Fruit fly (Drosophila melanogaster) whole organism, prepupa: ENCODE data around the gene CG4911.

ENCODE experiments used
- Blimp-1 ChIP-seq: fragments of 200-800 bp; sonication (Bioruptor generic); optimal IDR thresholded peaks from 3 replicates; lab custom pipeline; 2017; ENCODE audit warnings: missing biosample characterization, missing genetic modification characterization, mild to moderate bottlenecking, moderate library complexity, missing genetic modification reagents
- CG10669 ChIP-seq: fragments of 200-800 bp; sonication (Bioruptor generic); optimal IDR thresholded peaks from 3 replicates; lab custom pipeline; 2018; ENCODE audit warnings: missing biosample characterization, mild to moderate bottlenecking, missing genetic modification characterization, moderate library complexity
- CG11294 ChIP-seq: fragments of 200-800 bp; sonication (Bioruptor generic); IDR thresholded peaks from 2 replicates; pipeline ENCODE4 v1.3.6; 2022; ENCODE audit warnings: missing biosample characterization, missing genetic modification characterization
- CG11762 ChIP-seq: fragments of 200-800 bp; sonication (Bioruptor generic); optimal IDR thresholded peaks from 3 replicates; lab custom pipeline; 2016; ENCODE audit warnings: missing biosample characterization, missing genetic modification characterization; ENCODE audit not compliant: insufficient read depth
- CG11902 ChIP-seq: fragments of 200-800 bp; sonication (Bioruptor generic); optimal IDR thresholded peaks from 3 replicates; lab custom pipeline; 2016; ENCODE audit warnings: missing biosample characterization, missing genetic modification characterization
- CG15336 ChIP-seq: fragments of 200-800 bp; sonication (Bioruptor generic); IDR thresholded peaks from 2 replicates; pipeline ENCODE4 v1.3.6; 2022; ENCODE audit warnings: missing biosample characterization, missing genetic modification characterization
- CG16779 ChIP-seq: fragments of 200-800 bp; sonication (Bioruptor generic); optimal IDR thresholded peaks from 3 replicates; lab custom pipeline; 2017; ENCODE audit warnings: missing biosample characterization, mild to moderate bottlenecking, missing genetic modification characterization
- CG3032 ChIP-seq: fragments of 200-800 bp; optimal IDR thresholded peaks from 2 replicates; lab custom pipeline; 2019; ENCODE audit warnings: missing biosample characterization, mild to moderate bottlenecking, missing genetic modification characterization, moderate library complexity
- CG32006 ChIP-seq: fragments of 200-800 bp; sonication (Bioruptor generic); optimal IDR thresholded peaks from 3 replicates; lab custom pipeline; 2017; ENCODE audit warnings: missing biosample characterization, mild to moderate bottlenecking, missing genetic modification characterization
- CG34406 ChIP-seq: fragments of 200-800 bp; sonication (Bioruptor generic); optimal IDR thresholded peaks from 3 replicates; lab custom pipeline; 2016; ENCODE audit warnings: missing biosample characterization, missing genetic modification characterization
- CG4318 ChIP-seq: fragments of 200-800 bp; sonication (Bioruptor generic); optimal IDR thresholded peaks from 3 replicates; lab custom pipeline; 2017; ENCODE audit warnings: missing biosample characterization, mild to moderate bottlenecking, missing genetic modification characterization
- CG6163 ChIP-seq: fragments of 200-800 bp; sonication (Bioruptor generic); IDR thresholded peaks from 3 replicates; pipeline ENCODE4 v1.3.6; 2022; ENCODE audit warnings: missing biosample characterization, missing genetic modification characterization
- CG6276 ChIP-seq: fragments of 200-800 bp; sonication (Bioruptor generic); optimal IDR thresholded peaks from 2 replicates; lab custom pipeline; 2017; ENCODE audit warnings: missing biosample characterization, mild to moderate bottlenecking, missing genetic modification characterization
- CG6808 ChIP-seq: fragments of 200-800 bp; sonication (Bioruptor generic); optimal IDR thresholded peaks from 3 replicates; lab custom pipeline; 2017; ENCODE audit warnings: missing biosample characterization, missing genetic modification characterization, mild to moderate bottlenecking, moderate library complexity, missing genetic modification reagents
- CG6854 ChIP-seq: fragments of 200-800 bp; sonication (Bioruptor generic); optimal IDR thresholded peaks from 2 replicates; lab custom pipeline; 2017; ENCODE audit warnings: missing biosample characterization, mild to moderate bottlenecking, missing genetic modification characterization
- CG8119 ChIP-seq: fragments of 200-800 bp; sonication (Bioruptor generic); IDR thresholded peaks from 3 replicates; pipeline ENCODE4 v1.3.6; 2022; ENCODE audit warnings: missing biosample characterization, missing genetic modification characterization
- CG8632 ChIP-seq: fragments of 200-800 bp; sonication (Bioruptor generic); optimal IDR thresholded peaks from 3 replicates; lab custom pipeline; 2016; ENCODE audit warnings: missing biosample characterization, missing genetic modification characterization
- CG9139 ChIP-seq: fragments of 200-800 bp; sonication (Bioruptor generic); optimal IDR thresholded peaks from 3 replicates; lab custom pipeline; 2017; ENCODE audit warnings: missing biosample characterization, mild to moderate bottlenecking, missing genetic modification characterization
- Eip75B ChIP-seq: fragments of 200-800 bp; sonication (Bioruptor generic); optimal IDR thresholded peaks from 3 replicates; lab custom pipeline; 2016; ENCODE audit warnings: missing biosample characterization, missing genetic modification characterization
- Eip78C ChIP-seq: fragments of 200-800 bp; sonication (Bioruptor generic); peaks from one replicate; lab custom pipeline; 2016; ENCODE audit warnings: missing biosample characterization, missing genetic modification characterization
- Gug ChIP-seq: fragments of 200-800 bp; sonication (Bioruptor generic); IDR thresholded peaks from 2 replicates; pipeline ENCODE4 v1.3.6; 2022; ENCODE audit warnings: missing biosample characterization, missing genetic modification characterization
- Hr39 ChIP-seq: fragments of 200-800 bp; sonication (Bioruptor generic); optimal IDR thresholded peaks from 2 replicates; lab custom pipeline; 2016; ENCODE audit warnings: missing biosample characterization, missing genetic modification characterization
- Lpt ChIP-seq: fragments of 200-800 bp; sonication (Bioruptor generic); optimal IDR thresholded peaks from 3 replicates; lab custom pipeline; 2016; ENCODE audit warnings: missing biosample characterization, missing genetic modification characterization
- OdsH ChIP-seq: fragments of 200-800 bp; sonication (Bioruptor generic); optimal IDR thresholded peaks from 3 replicates; lab custom pipeline; 2016; ENCODE audit warnings: missing biosample characterization, missing genetic modification characterization
- Smox ChIP-seq: fragments of 200-800 bp; sonication (Bioruptor generic); optimal IDR thresholded peaks from 3 replicates; lab custom pipeline; 2016; ENCODE audit warnings: missing biosample characterization, missing genetic modification characterization
- Sox14 ChIP-seq: fragments of 200-800 bp; sonication (Bioruptor generic); optimal IDR thresholded peaks from 3 replicates; lab custom pipeline; 2016; ENCODE audit warnings: missing biosample characterization, missing genetic modification characterization
- Sox15 ChIP-seq: fragments of 200-800 bp; sonication (Bioruptor generic); optimal IDR thresholded peaks from 3 replicates; lab custom pipeline; 2016; ENCODE audit warnings: missing biosample characterization, missing genetic modification characterization
- acj6 ChIP-seq: fragments of 200-800 bp; sonication (Bioruptor generic); optimal IDR thresholded peaks from 3 replicates; lab custom pipeline; 2016; ENCODE audit warnings: missing biosample characterization, missing genetic modification characterization
- cyc ChIP-seq: fragments of 200-800 bp; sonication (Bioruptor generic); optimal IDR thresholded peaks from 3 replicates; lab custom pipeline; 2016; ENCODE audit warnings: missing biosample characterization, missing genetic modification characterization
- dac ChIP-seq: fragments of 200-800 bp; sonication (Bioruptor generic); optimal IDR thresholded peaks from 2 replicates; lab custom pipeline; 2017; ENCODE audit warnings: missing biosample characterization, mild to moderate bottlenecking, missing genetic modification characterization
- dsx ChIP-seq: fragments of 200-800 bp; optimal IDR thresholded peaks from 3 replicates; lab custom pipeline; 2019; ENCODE audit warnings: missing biosample characterization, mild to moderate bottlenecking, missing genetic modification characterization, moderate library complexity; ENCODE audit not compliant: poor library complexity, severe bottlenecking
- esn ChIP-seq: fragments of 200-800 bp; sonication (Bioruptor generic); optimal IDR thresholded peaks from 2 replicates; lab custom pipeline; 2016; ENCODE audit warnings: missing biosample characterization, mild to moderate bottlenecking, missing genetic modification characterization, moderate library complexity
- fd59A ChIP-seq: fragments of 200-800 bp; sonication (Bioruptor generic); optimal IDR thresholded peaks from 2 replicates; lab custom pipeline; 2017; ENCODE audit warnings: missing biosample characterization, mild to moderate bottlenecking, missing genetic modification characterization, missing genetic modification reagents
- lz ChIP-seq: fragments of 200-800 bp; sonication (Bioruptor generic); optimal IDR thresholded peaks from 3 replicates; lab custom pipeline; 2016; ENCODE audit warnings: missing biosample characterization, missing genetic modification characterization
- pdm3 ChIP-seq: fragments of 200-800 bp; sonication (Bioruptor generic); optimal IDR thresholded peaks from 3 replicates; lab custom pipeline; 2016; ENCODE audit warnings: missing biosample characterization, missing genetic modification characterization
- salr ChIP-seq, 2 experiments: fragments of 200-800 bp; sonication (Bioruptor generic); optimal IDR thresholded peaks; 3 replicates each; lab custom pipeline; 2016 to 2018; ENCODE audit warnings: missing biosample characterization in 2 of 2, missing genetic modification characterization in 2 of 2, mild to moderate bottlenecking in 1 of 2
- ss ChIP-seq, 2 experiments: fragments of 200-800 bp; sonication (Bioruptor generic); optimal IDR thresholded peaks; 2 replicates in 1 of 2; 3 replicates in 1 of 2; lab custom pipeline; 2017 to 2018; ENCODE audit warnings: mild to moderate bottlenecking in 2 of 2, missing biosample characterization in 2 of 2, missing genetic modification characterization in 2 of 2, moderate library complexity in 1 of 2
- vri ChIP-seq: fragments of 200-800 bp; sonication (Bioruptor generic); optimal IDR thresholded peaks from 3 replicates; lab custom pipeline; 2016; ENCODE audit warnings: missing biosample characterization, mild to moderate bottlenecking, missing genetic modification characterization

Gene CG4911

DNA sequence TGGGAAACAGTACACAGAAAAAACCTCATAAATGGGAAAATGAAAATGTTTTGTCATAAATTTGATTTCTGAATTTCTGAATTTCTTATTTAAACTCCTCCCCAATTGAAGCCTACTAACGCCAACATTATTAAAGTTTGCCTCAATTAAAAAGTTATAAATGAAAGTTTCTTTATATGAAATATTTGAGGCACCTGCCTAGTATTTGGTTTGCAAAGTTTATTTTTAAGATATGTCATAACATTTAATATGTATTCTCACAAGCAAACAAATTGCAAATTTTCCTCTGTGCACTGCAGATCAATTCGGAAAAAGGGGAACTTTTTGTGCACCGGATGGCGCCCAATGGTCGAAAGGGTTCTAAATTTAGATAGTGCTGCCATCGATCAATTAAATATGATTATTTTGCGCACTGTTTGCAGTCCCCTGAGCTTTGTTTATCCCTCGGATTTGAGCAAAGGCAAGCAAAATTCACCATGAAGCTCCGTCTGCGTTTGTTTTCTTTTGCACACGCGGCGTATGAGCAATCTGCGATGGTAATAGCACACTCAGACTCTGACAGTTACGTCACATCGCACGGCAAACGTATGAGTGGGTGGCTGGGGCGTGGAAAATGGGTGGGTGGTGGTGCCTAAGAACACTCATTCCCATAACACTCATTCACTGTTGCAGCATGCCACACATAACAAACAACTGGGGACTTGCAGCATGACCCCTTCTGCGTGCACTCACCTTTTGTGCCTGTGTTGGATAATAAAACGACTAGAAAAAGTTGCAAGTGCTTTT lies 7.4 kb downstream of the CG4911 start (continued):
- TF ChIP-seq CG3032 (peak; percentile 23), Hr39 (GFP tag; lab: Kevin White, UChicago) (peak; percentile 22), Eip75B (GFP tag; lab: Kevin White, UChicago) (peak; percentile 43), CG4318 (peak; percentile 47), dsx (GFP tag; lab: Kevin White, UChicago) (no peak), CG32006 (GFP tag; lab: Kevin White, UChicago) (peak; percentile 71), lz (peak; percentile 7), Blimp-1 (no peak), vri (no peak), Lpt (GFP tag; lab: Kevin White, UChicago) (peak; percentile 37), Smox (GFP tag; lab: Kevin White, UChicago) (no peak), fd59A (no peak), dac (GFP tag; lab: Kevin White, UChicago) (no peak), acj6 (GFP tag; lab: Kevin White, UChicago) (peak; percentile 41), CG6163 (peak; percentile 61; the same call in 1 of the 3 replicates), salr (GFP tag; optimal IDR thresholded peaks at IDR 0.05; lab: Kevin White, UChicago) (peak in 1 of 2 experiments; percentile 77), CG15336 (GFP tag; lab: Robert Waterston, UW) (peak; percentile 80)

DNA sequence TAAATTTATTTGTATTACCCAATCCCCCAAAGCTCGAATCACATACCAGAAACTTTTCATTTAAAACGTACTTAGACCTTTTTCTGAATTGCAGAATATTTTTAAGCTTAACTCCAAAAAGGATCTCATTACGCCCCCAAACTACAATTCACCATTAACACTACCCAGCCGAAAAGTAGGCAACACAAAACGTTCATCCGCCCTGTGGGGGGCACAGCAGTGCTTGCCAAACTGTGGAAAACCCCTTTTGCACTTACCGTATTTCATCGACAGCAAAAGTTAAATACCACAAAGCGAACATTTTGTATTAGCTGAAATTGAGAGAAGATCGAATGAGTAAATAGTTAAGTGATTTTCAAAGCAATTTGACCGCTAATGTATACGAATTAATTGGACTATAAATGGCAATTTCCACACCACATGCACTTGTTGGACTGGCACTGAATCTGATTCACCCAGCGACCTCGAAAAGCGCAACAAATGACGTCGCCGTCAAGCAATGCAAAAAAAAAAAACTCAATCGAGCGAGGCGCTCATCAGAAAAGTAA lies 8.2 kb downstream of the CG4911 start:
- no peak for TF ChIP-seq CG11902 (GFP tag; lab: Kevin White, UChicago)
- no peak for TF ChIP-seq CG34406
- TF ChIP-seq Eip78C (GFP tag; lab: Kevin White, UChicago), result peak; percentile 19
- no peak for TF ChIP-seq CG9139 (GFP tag; lab: Kevin White, UChicago)
- peak; percentile 13 for TF ChIP-seq vri

DNA sequence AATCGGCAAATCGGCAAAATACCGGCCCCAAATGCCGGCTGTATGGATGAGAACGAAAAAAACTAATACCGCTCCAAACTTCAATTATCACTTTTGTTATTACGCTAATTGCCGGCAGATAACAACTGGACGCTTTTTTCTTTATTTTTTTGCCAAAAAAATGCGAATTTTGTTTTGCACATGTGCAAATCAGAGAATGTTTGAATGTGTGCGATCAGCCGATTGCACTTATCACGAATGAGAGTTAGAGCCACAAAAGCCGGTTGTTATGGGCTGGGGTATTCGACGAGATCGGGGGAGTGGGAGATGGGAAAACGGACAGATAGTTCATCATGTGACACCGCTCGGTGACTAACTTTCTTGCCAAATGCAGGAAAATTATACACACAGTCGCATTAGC lies 8.9 kb downstream of the CG4911 start:
- no peak for TF ChIP-seq fd59A
- TF ChIP-seq vri, result peak; percentile 11

DNA sequence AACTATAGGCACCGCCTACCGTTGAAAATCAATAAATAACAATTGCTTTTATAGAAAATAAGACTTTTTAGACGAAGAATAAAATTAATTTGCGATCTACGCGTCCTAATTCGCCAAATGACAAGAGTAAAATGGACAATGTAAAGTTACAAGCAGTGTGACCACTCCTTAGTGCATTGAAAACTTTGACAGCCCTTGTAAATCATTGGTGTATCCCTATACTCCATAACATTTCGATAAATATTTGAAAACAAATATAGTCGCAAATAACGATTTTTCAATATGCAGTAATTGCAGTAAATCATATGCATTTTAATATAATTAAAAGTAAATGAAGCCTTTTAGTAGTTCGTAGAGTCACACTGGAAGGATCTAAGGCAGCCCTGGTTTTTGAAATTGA lies 9.7 kb downstream of the CG4911 start:
- peak; percentile 10 for TF ChIP-seq Eip78C (GFP tag; lab: Kevin White, UChicago)
- no peak for TF ChIP-seq CG15336 (GFP tag; lab: Robert Waterston, UW)

DNA sequence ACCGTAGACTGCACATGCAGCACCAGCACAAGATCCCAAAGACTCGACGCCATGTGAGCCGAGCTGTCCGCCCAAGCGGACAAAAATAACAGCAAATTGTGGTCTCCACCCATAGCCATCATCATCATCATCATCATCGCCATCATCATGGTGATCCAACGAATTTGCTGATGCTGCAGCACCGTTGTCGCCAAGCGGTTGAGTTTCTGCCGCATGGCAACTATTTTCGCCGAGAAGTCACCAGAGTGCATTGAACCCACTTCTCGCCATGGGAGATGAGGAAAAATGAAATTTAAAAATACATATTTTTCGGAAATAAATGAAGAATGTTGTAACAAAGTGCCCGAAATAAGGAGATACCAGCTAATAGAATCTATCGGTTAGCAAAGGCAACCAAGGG lies 11.1 kb downstream of the CG4911 start:
- TF ChIP-seq CG6808, result no peak
- TF ChIP-seq pdm3 (GFP tag; lab: Kevin White, UChicago), result no peak
- TF ChIP-seq acj6 (GFP tag; lab: Kevin White, UChicago), result no peak
- no peak for TF ChIP-seq OdsH (GFP tag; lab: Kevin White, UChicago)
- no peak for TF ChIP-seq CG6276 (GFP tag; lab: Kevin White, UChicago)
- TF ChIP-seq CG11762, result no peak
- TF ChIP-seq Gug (GFP tag; lab: Robert Waterston, UW), result no peak

DNA sequence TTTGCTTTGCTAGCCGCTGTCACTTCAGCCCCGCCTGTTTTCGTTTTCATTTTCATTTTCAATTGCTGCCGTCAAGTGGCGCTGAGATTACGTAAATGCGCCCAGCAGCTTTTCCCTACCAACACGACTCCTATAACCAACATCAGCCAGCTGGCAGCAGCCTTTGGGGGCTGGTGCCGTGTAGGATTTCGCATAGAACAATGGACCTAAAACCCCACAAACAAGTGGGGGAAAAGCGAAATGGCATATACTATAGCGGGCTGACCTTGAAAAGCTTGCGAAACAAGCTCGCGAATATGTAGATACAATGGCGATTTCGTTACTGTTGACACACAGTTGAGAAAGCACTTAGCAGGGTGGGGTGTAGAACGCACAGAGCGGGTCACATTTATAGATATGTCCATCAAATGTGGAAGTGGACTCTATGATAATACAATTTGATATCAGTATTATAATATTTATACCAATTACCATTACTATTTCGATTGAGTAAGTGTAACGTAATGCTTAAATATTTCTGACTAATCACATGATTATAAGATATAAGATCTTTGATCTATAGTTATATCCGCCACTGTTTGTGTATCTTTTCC lies 12.8 kb downstream of the CG4911 start:
- peak; percentile 15; the same call in 1 of the 3 replicates for TF ChIP-seq CG8119 (GFP tag; lab: Robert Waterston, UW)
- peak; percentile 24 for TF ChIP-seq acj6 (GFP tag; lab: Kevin White, UChicago)
- TF ChIP-seq CG6854 (GFP tag; lab: Kevin White, UChicago), result no peak
- no peak for TF ChIP-seq CG11294 (GFP tag; lab: Robert Waterston, UW)
- TF ChIP-seq CG34406, result peak; percentile 17
- TF ChIP-seq Eip75B (GFP tag; lab: Kevin White, UChicago), result no peak
- TF ChIP-seq Sox14, result no peak
- TF ChIP-seq CG6808, result no peak
- TF ChIP-seq dsx (GFP tag; lab: Kevin White, UChicago), result peak; percentile 28
- no peak for TF ChIP-seq CG6163
- TF ChIP-seq CG8632, result peak; percentile 11
- TF ChIP-seq Sox15, result no peak
- no peak for TF ChIP-seq Lpt (GFP tag; lab: Kevin White, UChicago)
- TF ChIP-seq cyc (GFP tag; lab: Kevin White, UChicago), result no peak
- peak; percentile 2 for TF ChIP-seq fd59A
- no peak for TF ChIP-seq CG16779 (tag; lab: Kevin White, UChicago)
- TF ChIP-seq CG9139 (GFP tag; lab: Kevin White, UChicago), result no peak
- peak in 1 of 2 experiments; percentile 5 for TF ChIP-seq ss (GFP tag; optimal IDR thresholded peaks at IDR 0.05; lab: Kevin White, UChicago)
- TF ChIP-seq esn (GFP tag; lab: Kevin White, UChicago), result no peak
- no peak for TF ChIP-seq CG10669 (GFP tag; lab: Kevin White, UChicago)
- peak; percentile 29 for TF ChIP-seq OdsH (GFP tag; lab: Kevin White, UChicago)
